Fruit fly (Drosophila melanogaster): ENCODE data around the gene CG14377.

The CG14377 gene

DNA sequence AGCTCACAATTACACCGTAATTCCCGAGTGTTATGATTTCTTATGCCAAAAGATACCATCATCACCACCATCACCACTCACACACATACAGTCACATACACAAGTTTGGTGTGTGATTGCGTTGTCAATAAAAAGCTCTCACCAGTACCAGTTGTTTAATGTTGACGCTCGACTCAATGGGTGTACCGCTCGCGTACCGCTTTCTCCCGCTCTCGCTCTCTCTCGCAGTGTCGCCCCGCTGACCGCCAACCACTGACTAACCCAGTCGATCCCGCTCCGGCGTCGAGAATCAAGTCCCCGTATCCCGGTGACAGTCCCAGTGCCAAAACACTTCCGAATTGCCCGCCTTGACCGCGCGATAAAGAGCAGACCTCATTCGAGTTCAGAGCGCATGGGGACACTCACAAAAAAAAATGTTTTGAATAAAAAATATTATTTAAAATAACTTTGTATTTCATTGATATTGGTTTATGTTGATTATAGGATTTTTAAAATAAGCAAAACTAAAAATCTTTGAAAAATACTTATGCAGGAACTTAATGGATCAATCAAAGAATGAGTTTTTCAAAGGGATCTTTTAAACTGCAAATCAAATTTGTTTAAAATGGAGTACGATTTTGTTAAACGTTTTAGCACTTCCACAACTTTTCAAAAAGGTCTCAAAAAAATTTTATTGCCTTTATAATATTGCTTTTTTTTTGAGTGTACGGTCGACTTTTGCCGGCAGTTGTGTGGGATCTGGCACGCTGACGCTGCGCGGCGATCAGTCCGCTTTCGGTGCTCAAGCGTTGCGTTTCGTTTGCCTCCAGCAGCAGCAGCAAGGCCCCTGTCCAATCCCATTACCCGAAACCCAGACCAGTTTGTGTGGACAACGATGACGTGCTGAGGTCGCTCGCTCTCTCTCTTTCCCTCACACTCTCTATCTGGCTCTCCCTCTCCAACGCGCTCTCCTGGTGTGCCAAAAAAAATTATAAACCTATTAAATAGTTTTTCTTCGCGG, 33.2 kb upstream of the CG14377 start, which contains the start of gene Dic1 (continued):
- peak; percentile 83 to 93 for TF ChIP-seq Pdp1 (GFP tag; optimal IDR thresholded peaks at IDR 0.05)
- TF ChIP-seq bab2 (GFP tag; optimal IDR thresholded peaks at IDR 0.05): peak; percentile 90
- TF ChIP-seq D19B (GFP tag; optimal IDR thresholded peaks at IDR 0.05): peak; percentile 95
- no peak for TF ChIP-seq gfzf (GFP tag; optimal IDR thresholded peaks at IDR 0.05)
- peak; percentile 73 for TF ChIP-seq Rx (GFP tag; IDR thresholded peaks at IDR 0.05)
- TF ChIP-seq Scr (GFP tag; IDR thresholded peaks at IDR 0.05; ENCODE audit: partially characterized antibody): peak; percentile 17; the same call in 1 of the 2 replicates
- peak; percentile 91 for TF ChIP-seq CG12299 (tag; optimal IDR thresholded peaks at IDR 0.05)
- TF ChIP-seq gro (GFP tag; optimal IDR thresholded peaks at IDR 0.05): peak; percentile 71
- peak; percentile 93 for TF ChIP-seq CG6813 (GFP tag; optimal IDR thresholded peaks at IDR 0.05)
- peak; percentile 97 for TF ChIP-seq odd (GFP tag; optimal IDR thresholded peaks at IDR 0.05)
- peak; percentile 89 for TF ChIP-seq CG9609 (GFP tag; optimal IDR thresholded peaks at IDR 0.05)
- no peak; the same call in 2 of the 3 replicates for TF ChIP-seq z (GFP tag; IDR thresholded peaks at IDR 0.05)
- peak; percentile 93 for TF ChIP-seq CG12942 (GFP tag; optimal IDR thresholded peaks at IDR 0.05)
- peak; percentile 96 for TF ChIP-seq Chrac-16 (GFP tag; optimal IDR thresholded peaks at IDR 0.05)
- peak; percentile 83 for TF ChIP-seq Dad (GFP tag; optimal IDR thresholded peaks at IDR 0.05)
- peak; percentile 78 for TF ChIP-seq NC2α (GFP tag; optimal IDR thresholded peaks at IDR 0.05)
- peak; percentile 85 for TF ChIP-seq Bdp1 (GFP tag; optimal IDR thresholded peaks at IDR 0.05)
- TF ChIP-seq gt (GFP tag; IDR thresholded peaks at IDR 0.05): peak; percentile 69
- peak; percentile 98 for TF ChIP-seq gem (tag; optimal IDR thresholded peaks at IDR 0.05)
- TF ChIP-seq Sox102F (GFP tag; optimal IDR thresholded peaks at IDR 0.05): peak; percentile 98
- TF ChIP-seq vfl (GFP tag; optimal IDR thresholded peaks at IDR 0.05): peak; percentile 93
- peak; percentile 77; the same call in 1 of the 3 replicates for TF ChIP-seq CG2199 (GFP tag; IDR thresholded peaks at IDR 0.05)
- TF ChIP-seq Xbp1 (GFP tag; optimal IDR thresholded peaks at IDR 0.05): peak; percentile 97
- TF ChIP-seq otp (GFP tag; IDR thresholded peaks at IDR 0.05): peak; percentile 71; the same call in 2 of the 3 replicates
- TF ChIP-seq hbn (GFP tag; IDR thresholded peaks at IDR 0.05; ENCODE audit: partially characterized antibody): no peak
- TF ChIP-seq CG12769 (tag; optimal IDR thresholded peaks at IDR 0.05): peak; percentile 100
- peak; percentile 98 for TF ChIP-seq lab (GFP tag; optimal IDR thresholded peaks at IDR 0.05)
- peak; percentile 84 for TF ChIP-seq dm (GFP tag; optimal IDR thresholded peaks at IDR 0.05)
- TF ChIP-seq lbe (GFP tag; optimal IDR thresholded peaks at IDR 0.05): peak; percentile 89
- peak; percentile 94 for TF ChIP-seq CG9932 (GFP tag; IDR thresholded peaks at IDR 0.05)
- peak; percentile 87 for TF ChIP-seq nom (GFP tag; optimal IDR thresholded peaks at IDR 0.05)
- peak; percentile 95 for TF ChIP-seq ind (GFP tag; optimal IDR thresholded peaks at IDR 0.05)
- peak; percentile 96 for TF ChIP-seq CG6683 (GFP tag; optimal IDR thresholded peaks at IDR 0.05)
- TF ChIP-seq CG15073 (GFP tag; optimal IDR thresholded peaks at IDR 0.05): peak; percentile 72
- TF ChIP-seq pum (GFP tag; optimal IDR thresholded peaks at IDR 0.05): peak; percentile 89
- TF ChIP-seq CG12391 (tag; optimal IDR thresholded peaks at IDR 0.05): peak; percentile 97
- peak; percentile 99 for TF ChIP-seq nmo (GFP tag; optimal IDR thresholded peaks at IDR 0.05)
- TF ChIP-seq chif (GFP tag; optimal IDR thresholded peaks at IDR 0.05): peak; percentile 88 to 92
- peak; percentile 84 for TF ChIP-seq CG1792 (GFP tag; optimal IDR thresholded peaks at IDR 0.05)
- peak; percentile 63; the same call in 1 of the 2 replicates for TF ChIP-seq Dip2 (GFP tag; IDR thresholded peaks at IDR 0.05)
- TF ChIP-seq CG6654 (GFP tag; optimal IDR thresholded peaks at IDR 0.05): peak; percentile 90
- TF ChIP-seq pb (GFP tag; optimal IDR thresholded peaks at IDR 0.05): peak; percentile 80
- TF ChIP-seq dmrt99B (tag; optimal IDR thresholded peaks at IDR 0.05): peak; percentile 98
- peak; percentile 96 for TF ChIP-seq CG1602 (GFP tag; optimal IDR thresholded peaks at IDR 0.05)
- no peak for TF ChIP-seq prd (optimal IDR thresholded peaks at IDR 0.05)
- TF ChIP-seq prd (GFP tag; IDR thresholded peaks at IDR 0.05): peak; percentile 92
- peak; percentile 98 for TF ChIP-seq CG7839 (tag; optimal IDR thresholded peaks at IDR 0.05)
- peak; percentile 77 for TF ChIP-seq CG8089 (GFP tag; optimal IDR thresholded peaks at IDR 0.05)
